Worm (Caenorhabditis elegans): ENCODE measurements around the gene Y73C8C.4.
"Not testable (repeated sequence)": the region's sequence is repeated elsewhere in the genome, so short reads cannot be mapped to it uniquely, and the experiment has no call there.

The Y73C8C.4 gene

ce11 chrV:3113751-3114150 is 11.8 kb upstream of the Y73C8C.4 start, which contains the start of gene Y73C8C.8:
Gene Y73C8C.8, minus strand, starts transcription at chrV:3113851.
- TF ChIP-seq unc-62 (GFP tag; optimal IDR thresholded peaks at IDR 0.05), result no peak

ce11 chrV:3112198-3112597 is 10.2 kb upstream of the Y73C8C.4 start:
- no peak for TF ChIP-seq unc-62 (GFP tag; optimal IDR thresholded peaks at IDR 0.05)

ce11 chrV:3107450-3107849 is 5.5 kb upstream of the Y73C8C.4 start, which contains the start of gene str-68:
Gene str-68, minus strand, starts transcription at chrV:3107550.
- no peak for TF ChIP-seq unc-62 (GFP tag; optimal IDR thresholded peaks at IDR 0.05)

- TF ChIP-seq unc-62 (GFP tag; optimal IDR thresholded peaks at IDR 0.05), result no peak
These were observed 4.8 kb upstream of the Y73C8C.4 start for ce11 chrV:3106785-3107184.

- no peak for TF ChIP-seq unc-62 (GFP tag; optimal IDR thresholded peaks at IDR 0.05)
These were observed 3.9 kb upstream of the Y73C8C.4 start, which contains the start of gene str-69 for ce11 chrV:3105810-3106209. Gene str-69, minus strand, starts transcription at chrV:3105910.

ce11 chrV:3104134-3104533 is 2.2 kb upstream of the Y73C8C.4 start, which contains the start of gene str-66:
Gene str-66, minus strand, starts transcription at chrV:3104234.
- no peak for TF ChIP-seq unc-62 (GFP tag; optimal IDR thresholded peaks at IDR 0.05)

- TF ChIP-seq unc-62 (GFP tag; optimal IDR thresholded peaks at IDR 0.05), result no peak
These were observed 1.4 kb downstream of the Y73C8C.4 start for ce11 chrV:3100527-3100926.

ce11 chrV:3094351-3094750 is 7.6 kb downstream of the Y73C8C.4 start, which contains the start of gene cyp-33C9:
Gene cyp-33C9, minus strand, starts transcription at chrV:3094561.
- TF ChIP-seq unc-62 (GFP tag; optimal IDR thresholded peaks at IDR 0.05), result no peak

ce11 chrV:3088768-3089167 is 13.2 kb downstream of the Y73C8C.4 start, which contains the start of gene acs-21:
Gene acs-21, plus strand, starts transcription at chrV:3089068.
- no peak for TF ChIP-seq unc-62 (GFP tag; optimal IDR thresholded peaks at IDR 0.05)

- TF ChIP-seq unc-62 (GFP tag; optimal IDR thresholded peaks at IDR 0.05), result no peak
These were observed 15.7 kb downstream of the Y73C8C.4 start, which contains the start of gene srt-8 for ce11 chrV:3086260-3086659. Gene srt-8, plus strand, starts transcription at chrV:3086560.

ce11 chrV:3081471-3081870 is 20.5 kb downstream of the Y73C8C.4 start, which contains the start of gene srt-7:
Gene srt-7, plus strand, starts transcription at chrV:3081771.
- TF ChIP-seq unc-62 (GFP tag; optimal IDR thresholded peaks at IDR 0.05), result no peak

- no peak for TF ChIP-seq unc-62 (GFP tag; optimal IDR thresholded peaks at IDR 0.05)
These were observed 21.2 kb downstream of the Y73C8C.4 start, which contains the start of gene srt-5 for ce11 chrV:3080792-3081191. Gene srt-5, minus strand, starts transcription at chrV:3080892.

- TF ChIP-seq unc-62 (GFP tag; optimal IDR thresholded peaks at IDR 0.05), result no peak
These were observed 30.4 kb downstream of the Y73C8C.4 start, which contains the start of gene C50H11.13 for ce11 chrV:3071548-3071947. Gene C50H11.13, minus strand, starts transcription at chrV:3071648.

ce11 chrV:3069101-3069500 is 32.8 kb downstream of the Y73C8C.4 start, which contains the start of gene str-40:
Gene str-40, minus strand, starts transcription at chrV:3069201.
- TF ChIP-seq unc-62 (GFP tag; optimal IDR thresholded peaks at IDR 0.05), result no peak

- no peak for TF ChIP-seq unc-62 (GFP tag; optimal IDR thresholded peaks at IDR 0.05)
These were observed 36.0 kb downstream of the Y73C8C.4 start, which contains the start of gene srh-185 for ce11 chrV:3065928-3066327. Gene srh-185, plus strand, starts transcription at chrV:3066228.

ce11 chrV:3064418-3064817 is 37.5 kb downstream of the Y73C8C.4 start, which contains the start of gene srt-16:
Gene srt-16, minus strand, starts transcription at chrV:3064518.
- TF ChIP-seq unc-62 (GFP tag; optimal IDR thresholded peaks at IDR 0.05), result not testable (repeated sequence)

- no peak for TF ChIP-seq unc-62 (GFP tag; optimal IDR thresholded peaks at IDR 0.05)
These were observed 39.9 kb downstream of the Y73C8C.4 start, which contains the start of gene srt-15 for ce11 chrV:3062078-3062477. Gene srt-15, minus strand, starts transcription at chrV:3062178.
